Fruit fly (Drosophila melanogaster) whole organism, prepupa: ENCODE measurements around the gene Hsp26.
A peak's percentile ranks its signal among the peaks of the same experiment; 100 is the strongest.

Experiments
- Blimp-1 ChIP-seq: fragments of 200-800 bp; sonication (Bioruptor generic); optimal IDR thresholded peaks from 3 replicates; lab custom pipeline; 2017; ENCODE audit warnings: missing biosample characterization, missing genetic modification characterization, mild to moderate bottlenecking, moderate library complexity, missing genetic modification reagents
- CG15336 ChIP-seq: fragments of 200-800 bp; sonication (Bioruptor generic); IDR thresholded peaks from 2 replicates; pipeline ENCODE4 v1.3.6; 2022; ENCODE audit warnings: missing biosample characterization, missing genetic modification characterization
- CG1621 ChIP-seq: fragments of 200-800 bp; sonication (Bioruptor generic); optimal IDR thresholded peaks from 3 replicates; lab custom pipeline; 2018; ENCODE audit warnings: missing biosample characterization, mild to moderate bottlenecking, missing genetic modification characterization
- CG16779 ChIP-seq: fragments of 200-800 bp; sonication (Bioruptor generic); optimal IDR thresholded peaks from 3 replicates; lab custom pipeline; 2017; ENCODE audit warnings: missing biosample characterization, mild to moderate bottlenecking, missing genetic modification characterization
- CG3032 ChIP-seq: fragments of 200-800 bp; optimal IDR thresholded peaks from 2 replicates; lab custom pipeline; 2019; ENCODE audit warnings: missing biosample characterization, mild to moderate bottlenecking, missing genetic modification characterization, moderate library complexity
- CG6854 ChIP-seq: fragments of 200-800 bp; sonication (Bioruptor generic); optimal IDR thresholded peaks from 2 replicates; lab custom pipeline; 2017; ENCODE audit warnings: missing biosample characterization, mild to moderate bottlenecking, missing genetic modification characterization
- Eip75B ChIP-seq: fragments of 200-800 bp; sonication (Bioruptor generic); optimal IDR thresholded peaks from 3 replicates; lab custom pipeline; 2016; ENCODE audit warnings: missing biosample characterization, missing genetic modification characterization
- Eip78C ChIP-seq: fragments of 200-800 bp; sonication (Bioruptor generic); peaks from one replicate; lab custom pipeline; 2016; ENCODE audit warnings: missing biosample characterization, missing genetic modification characterization
- Eip93F ChIP-seq: fragments of 200-800 bp; sonication (Bioruptor generic); optimal IDR thresholded peaks from 2 replicates; lab custom pipeline; 2016; ENCODE audit warnings: missing biosample characterization, mild to moderate bottlenecking, missing genetic modification characterization
- Ets96B ChIP-seq: fragments of 200-800 bp; optimal IDR thresholded peaks from 2 replicates; lab custom pipeline; 2019; ENCODE audit warnings: missing biosample characterization, mild to moderate bottlenecking, missing genetic modification characterization, moderate library complexity
- Met ChIP-seq: fragments of 200-800 bp; sonication (Bioruptor generic); optimal IDR thresholded peaks from 3 replicates; lab custom pipeline; 2016; ENCODE audit warnings: missing biosample characterization, missing genetic modification characterization
- Sox102F ChIP-seq: fragments of 200-800 bp; sonication (Bioruptor generic); optimal IDR thresholded peaks from 2 replicates; lab custom pipeline; 2016; ENCODE audit warnings: missing biosample characterization, mild to moderate bottlenecking, missing genetic modification characterization
- topi ChIP-seq: fragments of 200-800 bp; sonication (Bioruptor generic); optimal IDR thresholded peaks from 3 replicates; lab custom pipeline; 2016; ENCODE audit warnings: missing biosample characterization, missing genetic modification characterization
- vri ChIP-seq: fragments of 200-800 bp; sonication (Bioruptor generic); optimal IDR thresholded peaks from 3 replicates; lab custom pipeline; 2016; ENCODE audit warnings: missing biosample characterization, mild to moderate bottlenecking, missing genetic modification characterization

dm6 chr3L:9337942-9338468 is 39.2 kb downstream of the Hsp26 start:
- TF ChIP-seq CG3032 (tag; lab: Kevin White, UChicago) (no peak), vri (GFP tag; lab: Kevin White, UChicago) (no peak), CG16779 (tag; lab: Kevin White, UChicago) (peak; percentile 16), Eip93F (no peak), Eip75B (GFP tag; lab: Kevin White, UChicago) (no peak), Met (GFP tag; lab: Kevin White, UChicago) (no peak), topi (GFP tag; lab: Kevin White, UChicago) (no peak), Ets96B (tag; lab: Kevin White, UChicago) (no peak), CG6854 (GFP tag; lab: Kevin White, UChicago) (no peak), Sox102F (peak; percentile 5), Blimp-1 (GFP tag; lab: Kevin White, UChicago) (no peak), Eip78C (GFP tag; lab: Kevin White, UChicago) (no peak), CG1621 (no peak), CG15336 (0 out of 2 replicates have a peak, but pooled peaks have one; percentile 20)
